Worm (Caenorhabditis elegans) whole organism, L4 larva: ENCODE data around the gene F45D3.1.

Experiments used
- F26F4.8 ChIP-seq: fragments of 200-800 bp; sonication (Bioruptor generic); conservative IDR thresholded peaks from 2 replicates; pipeline ENCODE4 v1.3.6; 2022; ENCODE audit warnings: missing genetic modification characterization, missing compliant biosample characterization
- F37D6.2 ChIP-seq: sonication (generic microtip); optimal IDR thresholded peaks from 2 replicates; lab custom pipeline; 2016; ENCODE audit warnings: mild to moderate bottlenecking, missing genetic modification characterization, missing compliant biosample characterization
- Y75B8A.6 ChIP-seq: fragments of 200-800 bp; sonication (Bioruptor generic); IDR thresholded peaks from 2 replicates; pipeline ENCODE4 v1.3.6; 2022; ENCODE audit warnings: missing genetic modification reagents, missing genetic modification characterization, missing compliant biosample characterization
- ZK337.2 ChIP-seq: fragments of 200-800 bp; sonication (Bioruptor generic); IDR thresholded peaks from 2 replicates; pipeline ENCODE4 v1.3.6; 2022; ENCODE audit warnings: missing genetic modification reagents, missing genetic modification characterization, missing compliant biosample characterization
- ZK546.5 ChIP-seq, 2 experiments: sonication (generic microtip); optimal IDR thresholded peaks; 2 replicates each; lab custom pipeline; 2017; ENCODE audit warnings: missing biosample characterization in 2 of 2, missing genetic modification characterization in 2 of 2
- aha-1 ChIP-seq: fragments of 150-350 bp; peaks from one replicate; lab custom pipeline; 2014; ENCODE audit warnings: missing biosample characterization, missing genetic modification characterization
- ceh-44 ChIP-seq: fragments of 200-800 bp; sonication (Bioruptor generic); IDR thresholded peaks from 2 replicates; pipeline ENCODE4 v1.3.6; 2022; ENCODE audit warnings: missing genetic modification reagents, missing genetic modification characterization, missing compliant biosample characterization
- ceh-82 ChIP-seq: sonication (generic microtip); optimal IDR thresholded peaks from 2 replicates; lab custom pipeline; 2017; ENCODE audit warnings: missing biosample characterization, missing genetic modification characterization
- ces-1 ChIP-seq: fragments of 150-350 bp; sonication (generic microtip); optimal IDR thresholded peaks from 4 replicates; lab custom pipeline; 2014; ENCODE audit warnings: missing biosample characterization, missing genetic modification reagents, missing genetic modification characterization
- ctbp-1 ChIP-seq: fragments of 200-800 bp; sonication (Bioruptor generic); IDR thresholded peaks from 2 replicates; pipeline ENCODE4 v1.3.6; 2022; ENCODE audit warnings: missing genetic modification reagents, missing genetic modification characterization, missing compliant biosample characterization
- daf-16 ChIP-seq, 3 experiments: sonication (generic microtip); optimal IDR thresholded peaks; 2 replicates each; lab custom pipeline; 2016 to 2017; ENCODE audit warnings: missing genetic modification characterization in 3 of 3, missing genetic modification reagents in 3 of 3, mild to moderate bottlenecking in 2 of 3, missing compliant biosample characterization in 2 of 3, missing biosample characterization in 1 of 3, moderate library complexity in 1 of 3
- dmd-8 ChIP-seq: fragments of 200-800 bp; sonication (Bioruptor generic); IDR thresholded peaks from 2 replicates; pipeline ENCODE4 v1.3.6; 2022; ENCODE audit warnings: missing genetic modification characterization, missing compliant biosample characterization
- egl-43 ChIP-seq: fragments of 200-800 bp; sonication (Bioruptor generic); IDR thresholded peaks from 2 replicates; pipeline ENCODE4 v1.3.6; 2022; ENCODE audit warnings: missing genetic modification reagents, missing genetic modification characterization, missing compliant biosample characterization
- gei-8 ChIP-seq: fragments of 200-800 bp; sonication (Bioruptor generic); optimal IDR thresholded peaks from 2 replicates; lab custom pipeline; 2018; ENCODE audit warnings: mild to moderate bottlenecking, missing genetic modification characterization, missing compliant biosample characterization
- hif-1 ChIP-seq, 2 experiments: sonication (generic microtip); optimal IDR thresholded peaks; 2 replicates each; lab custom pipeline; 2016 to 2017; ENCODE audit warnings: missing compliant biosample characterization in 2 of 2, missing genetic modification characterization in 2 of 2, missing genetic modification reagents in 2 of 2, missing genotype in 2 of 2, mild to moderate bottlenecking in 1 of 2
- hlh-11 ChIP-seq: fragments of 200-800 bp; sonication (Bioruptor generic); optimal IDR thresholded peaks from 2 replicates; lab custom pipeline; 2018; ENCODE audit warnings: mild to moderate bottlenecking, missing genetic modification characterization, missing compliant biosample characterization
- hlh-30 ChIP-seq: sonication (generic microtip); optimal IDR thresholded peaks from 2 replicates; lab custom pipeline; 2017; ENCODE audit warnings: antibody characterized with exemption, mild to moderate bottlenecking, missing genetic modification characterization, missing compliant biosample characterization; ENCODE audit not compliant: insufficient read depth
- hmg-1.1 ChIP-seq: fragments of 200-800 bp; sonication (Bioruptor generic); IDR thresholded peaks from 2 replicates; pipeline ENCODE4 v1.3.6; 2022; ENCODE audit warnings: missing genetic modification reagents, missing genetic modification characterization, missing compliant biosample characterization
- lim-7 ChIP-seq: fragments of 200-800 bp; sonication (Bioruptor generic); IDR thresholded peaks from 2 replicates; pipeline ENCODE4 v1.3.6; 2022; ENCODE audit warnings: missing genetic modification characterization, missing compliant biosample characterization
- madf-5 ChIP-seq, 2 experiments: fragments of 200-800 bp; sonication (Bioruptor generic); IDR thresholded peaks; 2 replicates each; pipeline ENCODE4 v1.3.6; 2022; ENCODE audit warnings: missing compliant biosample characterization in 2 of 2, missing genetic modification characterization in 2 of 2
- madf-9 ChIP-seq: fragments of 200-800 bp; sonication (Bioruptor generic); conservative IDR thresholded peaks from 2 replicates; pipeline ENCODE4 v1.3.6; 2022; ENCODE audit warnings: missing genetic modification reagents, missing genetic modification characterization, missing compliant biosample characterization
- mdt-29 ChIP-seq: fragments of 200-800 bp; sonication (Bioruptor generic); IDR thresholded peaks from 2 replicates; pipeline ENCODE4 v1.3.6; 2022; ENCODE audit warnings: missing genetic modification reagents, missing genetic modification characterization, missing compliant biosample characterization
- nhr-10 ChIP-seq: fragments of 150-350 bp; optimal IDR thresholded peaks from 2 replicates; lab custom pipeline; 2014; ENCODE audit warnings: missing biosample characterization, missing genetic modification characterization
- nhr-102 ChIP-seq: sonication (generic microtip); optimal IDR thresholded peaks from 2 replicates; lab custom pipeline; 2016; ENCODE audit warnings: mild to moderate bottlenecking, missing genetic modification characterization, moderate library complexity, missing compliant biosample characterization
- nhr-11 ChIP-seq: fragments of 150-350 bp; optimal IDR thresholded peaks from 2 replicates; lab custom pipeline; 2014; ENCODE audit warnings: missing biosample characterization, missing genetic modification characterization
- nhr-237 ChIP-seq: sonication (generic microtip); optimal IDR thresholded peaks from 2 replicates; lab custom pipeline; 2017; ENCODE audit warnings: missing biosample characterization, missing genetic modification characterization
- nhr-28 ChIP-seq: fragments of 150-350 bp; optimal IDR thresholded peaks from 2 replicates; lab custom pipeline; 2014; ENCODE audit warnings: missing biosample characterization, missing genetic modification characterization
- nhr-48 ChIP-seq: sonication (generic microtip); optimal IDR thresholded peaks from 2 replicates; lab custom pipeline; 2016; ENCODE audit warnings: mild to moderate bottlenecking, missing genetic modification characterization, missing compliant biosample characterization
- set-16 ChIP-seq: fragments of 200-800 bp; sonication (Bioruptor generic); IDR thresholded peaks from 2 replicates; pipeline ENCODE4 v1.3.6; 2022; ENCODE audit warnings: missing genetic modification reagents, missing genetic modification characterization, missing compliant biosample characterization
- snpc-1.2 ChIP-seq: fragments of 200-800 bp; sonication (Bioruptor generic); IDR thresholded peaks from 2 replicates; pipeline ENCODE4 v1.3.6; 2022; ENCODE audit warnings: missing genetic modification reagents, missing genetic modification characterization, missing compliant biosample characterization
- spr-3 ChIP-seq: fragments of 200-800 bp; sonication (Bioruptor generic); optimal IDR thresholded peaks from 2 replicates; lab custom pipeline; 2018; ENCODE audit warnings: mild to moderate bottlenecking, missing genetic modification characterization, missing compliant biosample characterization
- unc-130 ChIP-seq: sonication (generic microtip); optimal IDR thresholded peaks from 2 replicates; lab custom pipeline; 2016; ENCODE audit warnings: missing genetic modification reagents, missing genetic modification characterization, missing compliant biosample characterization
- unc-62 ChIP-seq, 3 experiments: fragments of 150-350 bp in 1 of 3; sonication (generic microtip); optimal IDR thresholded peaks in 2 of 3; peaks in 1 of 3; 1 replicate in 1 of 3; 2 replicates in 2 of 3; lab custom pipeline; 2014 to 2017; ENCODE audit warnings: missing biosample characterization in 3 of 3, missing genetic modification characterization in 3 of 3, missing genetic modification reagents in 3 of 3, missing genotype in 1 of 3
- zag-1 ChIP-seq: fragments of 150-350 bp; optimal IDR thresholded peaks from 2 replicates; lab custom pipeline; 2014; ENCODE audit warnings: missing biosample characterization, missing genetic modification characterization
- zfp-3 ChIP-seq: fragments of 200-800 bp; sonication (Bioruptor generic); conservative IDR thresholded peaks from 2 replicates; pipeline ENCODE4 v1.3.6; 2022; ENCODE audit warnings: missing genetic modification reagents, missing genetic modification characterization, missing compliant biosample characterization
- zip-11 ChIP-seq: fragments of 200-800 bp; sonication (Bioruptor generic); IDR thresholded peaks from 2 replicates; pipeline ENCODE4 v1.3.6; 2022; ENCODE audit warnings: missing genetic modification characterization, missing compliant biosample characterization

Gene F45D3.1

ce11 chrV:12477139-12477538 is 49.7 kb upstream of the F45D3.1 start (continued):
- peak; percentile 50 for TF ChIP-seq hlh-11 (tag; lab: Kevin White, UChicago)
- no peak for TF ChIP-seq nhr-10 (tag; lab: Kevin White, UChicago)
- no peak for TF ChIP-seq madf-5 (GFP tag; IDR thresholded peaks at IDR 0.05; lab: Robert Waterston, UW)
- TF ChIP-seq nhr-102 (tag; lab: Kevin White, UChicago): no peak
- no peak for TF ChIP-seq hif-1 (tag; optimal IDR thresholded peaks at IDR 0.05; lab: Kevin White, UChicago)
- no peak for TF ChIP-seq ceh-82 (tag; lab: Kevin White, UChicago)
- no peak for TF ChIP-seq nhr-48 (tag; lab: Kevin White, UChicago)
- TF ChIP-seq snpc-1.2 (GFP tag; lab: Robert Waterston, UW): no peak
- no peak for TF ChIP-seq hlh-30 (tag; lab: Kevin White, UChicago)
- no peak for TF ChIP-seq ces-1 (GFP tag; lab: Kevin White, UChicago)
- no peak for TF ChIP-seq nhr-28 (tag; lab: Kevin White, UChicago)
- no peak for TF ChIP-seq Y75B8A.6 (GFP tag; lab: Robert Waterston, UW)
- no peak for TF ChIP-seq ZK546.5 (tag; optimal IDR thresholded peaks at IDR 0.05; lab: Kevin White, UChicago)
- 0 out of 2 replicates have a peak, but pooled peaks have one; percentile 34 for TF ChIP-seq zfp-3 (GFP tag; lab: Robert Waterston, UW)
- peak; percentile 44; the same call in 1 of the 2 replicates for TF ChIP-seq madf-9 (GFP tag; lab: Robert Waterston, UW)
- no peak for TF ChIP-seq aha-1 (tag; lab: Kevin White, UChicago)
- no peak for TF ChIP-seq gei-8 (GFP tag; lab: Kevin White, UChicago)
- TF ChIP-seq zip-11 (GFP tag; lab: Robert Waterston, UW): no peak
- TF ChIP-seq dmd-8 (GFP tag; lab: Robert Waterston, UW): no peak
- TF ChIP-seq lim-7: no peak
- no peak for TF ChIP-seq spr-3
- no peak for TF ChIP-seq F37D6.2
- no peak for TF ChIP-seq nhr-237
- TF ChIP-seq egl-43 (GFP tag; lab: Robert Waterston, UW): no peak
- no peak for TF ChIP-seq unc-130
- no peak for TF ChIP-seq ZK337.2 (GFP tag; lab: Robert Waterston, UW)
- TF ChIP-seq mdt-29: no peak
- TF ChIP-seq set-16 (GFP tag; lab: Robert Waterston, UW): peak; percentile 54

DNA sequence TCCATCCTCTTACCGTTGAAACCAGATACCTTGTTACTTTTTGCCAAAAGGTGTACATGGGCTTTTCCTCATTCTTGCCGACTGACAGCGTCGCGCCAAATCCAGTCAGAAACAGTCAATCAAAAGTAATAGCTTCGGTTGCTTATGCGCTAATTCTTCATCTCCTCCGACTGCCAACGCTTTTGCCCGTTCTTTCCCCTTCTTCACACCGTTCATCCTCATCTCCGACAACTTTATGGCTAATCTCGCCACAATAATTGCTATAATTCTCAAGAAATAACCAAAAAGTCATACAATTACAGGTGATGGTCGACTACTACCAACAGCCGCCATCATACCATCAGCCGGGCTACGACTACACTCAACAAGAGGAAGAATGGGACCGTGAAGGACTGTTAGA is 48.7 kb upstream of the F45D3.1 start, which contains the start of gene atn-1:
TSS of gene atn-1 (plus strand) at position 301 of the 400 bp plus-strand sequence.
- TF ChIP-seq unc-62 (GFP tag; optimal IDR thresholded peaks at IDR 0.05 in 1 of 2; lab: Kevin White, UChicago) (peak in 1 of 2 experiments; percentile 41), unc-62 (tag; optimal IDR thresholded peaks at IDR 0.05; lab: Kevin White, UChicago) (no peak), F26F4.8 (GFP tag; lab: Robert Waterston, UW) (no peak), set-16 (GFP tag; lab: Robert Waterston, UW) (no peak), zag-1 (no peak), aha-1 (tag; lab: Kevin White, UChicago) (peak; percentile 59)

DNA sequence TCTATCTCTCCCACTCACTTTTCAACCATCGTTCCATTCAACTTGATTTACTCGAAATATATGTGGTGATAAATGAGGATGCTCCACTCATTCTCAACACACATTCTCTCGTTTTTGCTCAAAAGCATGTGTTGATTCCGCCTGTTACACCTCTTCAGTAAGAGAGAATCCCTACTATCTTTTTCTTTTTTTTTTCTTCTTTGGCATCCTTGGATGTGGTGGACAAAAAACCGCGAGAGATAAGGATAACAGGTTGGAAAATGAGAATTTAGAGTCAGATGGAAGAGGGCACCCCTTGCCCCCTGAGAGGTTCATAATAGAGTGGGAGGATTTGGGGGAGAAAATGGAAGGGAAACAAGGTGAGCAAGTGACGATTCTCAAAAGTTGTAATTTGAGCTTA is 47.9 kb upstream of the F45D3.1 start:
- TF ChIP-seq dmd-8 (GFP tag; lab: Robert Waterston, UW) (0 out of 2 replicates have a peak, but pooled peaks have one; percentile 33), ctbp-1 (0 out of 2 replicates have a peak, but pooled peaks have one; percentile 34), nhr-102 (tag; lab: Kevin White, UChicago) (no peak), nhr-11 (peak; percentile 56), hlh-11 (tag; lab: Kevin White, UChicago) (peak; percentile 61), daf-16 (GFP tag; optimal IDR thresholded peaks at IDR 0.05; lab: Kevin White, UChicago) (peak in 1 of 2 experiments; percentile 86), daf-16 (tag; optimal IDR thresholded peaks at IDR 0.05; lab: Kevin White, UChicago) (no peak), ceh-44 (GFP tag; lab: Robert Waterston, UW) (no peak), hmg-1.1 (GFP tag; lab: Robert Waterston, UW) (0 out of 2 replicates have a peak, but pooled peaks have one; percentile 19)
